Fruit fly (Drosophila melanogaster) whole organism, embryonic: ENCODE measurements around the gene Sym.
A peak's percentile ranks its signal among the peaks of the same experiment; 100 is the strongest.

Experiments
- Aef1 ChIP-seq: fragments of 200-800 bp; sonication (Bioruptor generic); IDR thresholded peaks from 3 replicates; pipeline ENCODE4 v1.3.6; 2022; ENCODE audit warnings: missing biosample characterization, missing genetic modification characterization
- Atf6 ChIP-seq: fragments of 200-800 bp; sonication (Bioruptor generic); IDR thresholded peaks from 2 replicates; pipeline ENCODE4 v1.3.6; 2022; ENCODE audit warnings: missing biosample characterization, missing genetic modification characterization
- Awh ChIP-seq: fragments of 200-800 bp; sonication (Bioruptor generic); IDR thresholded peaks from 2 replicates; pipeline ENCODE4, ENCODE4 v1.3.6; 2022; ENCODE audit warnings: missing biosample characterization, missing genetic modification characterization
- CG10979 ChIP-seq: fragments of 200-800 bp; sonication (Bioruptor generic); optimal IDR thresholded peaks from 2 replicates; lab custom pipeline; 2018; ENCODE audit warnings: missing biosample characterization, mild to moderate bottlenecking, missing genetic modification characterization, moderate library complexity
- CG11696 ChIP-seq: fragments of 200-800 bp; sonication (Bioruptor generic); IDR thresholded peaks from 2 replicates; pipeline ENCODE4 v1.3.6; 2022; ENCODE audit warnings: missing biosample characterization, missing genetic modification characterization
- CG14050 ChIP-seq: fragments of 200-800 bp; sonication (Bioruptor generic); IDR thresholded peaks from 3 replicates; pipeline ENCODE4 v1.3.6; 2022; ENCODE audit warnings: missing biosample characterization, missing genetic modification characterization
- CG1603 ChIP-seq: fragments of 200-800 bp; sonication (Bioruptor generic); optimal IDR thresholded peaks from 2 replicates; lab custom pipeline; 2019; ENCODE audit warnings: missing biosample characterization, mild to moderate bottlenecking, missing genetic modification characterization, moderate library complexity
- CG17568 ChIP-seq: fragments of 200-800 bp; sonication (Bioruptor generic); optimal IDR thresholded peaks from 2 replicates; lab custom pipeline; 2018; ENCODE audit warnings: missing biosample characterization, mild to moderate bottlenecking, missing genetic modification characterization, moderate library complexity
- CG30403 ChIP-seq: fragments of 200-800 bp; sonication (Bioruptor generic); optimal IDR thresholded peaks from 3 replicates; lab custom pipeline; 2016; ENCODE audit warnings: missing biosample characterization, missing genetic modification characterization
- CG3163 ChIP-seq: fragments of 200-800 bp; sonication (Bioruptor generic); optimal IDR thresholded peaks from 3 replicates; lab custom pipeline; 2016; ENCODE audit warnings: missing biosample characterization, missing genetic modification characterization
- CG4424 ChIP-seq: fragments of 200-800 bp; sonication (Bioruptor generic); optimal IDR thresholded peaks from 3 replicates; lab custom pipeline; 2016; ENCODE audit warnings: missing biosample characterization, missing genetic modification characterization
- CG5245 ChIP-seq: fragments of 200-800 bp; sonication (Bioruptor generic); optimal IDR thresholded peaks from 3 replicates; lab custom pipeline; 2016; ENCODE audit warnings: missing biosample characterization, missing genetic modification characterization
- CG6254 ChIP-seq: fragments of 200-800 bp; sonication (Bioruptor generic); optimal IDR thresholded peaks from 3 replicates; lab custom pipeline; 2017; ENCODE audit warnings: mild to moderate bottlenecking, missing biosample characterization, missing genetic modification reagents, missing genetic modification characterization
- CG6683 ChIP-seq: fragments of 200-800 bp; sonication (Bioruptor generic); optimal IDR thresholded peaks from 2 replicates; lab custom pipeline; 2017; ENCODE audit warnings: missing biosample characterization, mild to moderate bottlenecking, missing genetic modification characterization, missing genetic modification reagents
- CG7372 ChIP-seq: fragments of 200-800 bp; sonication (Bioruptor generic); IDR thresholded peaks from 2 replicates; pipeline ENCODE4 v1.3.6; 2022; ENCODE audit warnings: missing biosample characterization, missing genetic modification characterization
- Drgx ChIP-seq: fragments of 200-800 bp; sonication (Bioruptor generic); IDR thresholded peaks from 2 replicates; pipeline ENCODE4 v1.3.6; 2022; ENCODE audit warnings: missing biosample characterization, missing genetic modification characterization
- Ets65A ChIP-seq: fragments of 200-800 bp; sonication (Bioruptor generic); peaks from one replicate; lab custom pipeline; 2016; ENCODE audit warnings: missing biosample characterization, missing genetic modification characterization
- Fer3 ChIP-seq: fragments of 200-800 bp; sonication (Bioruptor generic); optimal IDR thresholded peaks from 2 replicates; lab custom pipeline; 2018; ENCODE audit warnings: missing biosample characterization, mild to moderate bottlenecking, missing genetic modification characterization, moderate library complexity
- H2.0 ChIP-seq: fragments of 200-800 bp; sonication (Bioruptor generic); IDR thresholded peaks from 2 replicates; pipeline ENCODE4 v1.3.6; 2022; ENCODE audit warnings: missing biosample characterization, missing genetic modification characterization
- Hey ChIP-seq: fragments of 200-800 bp; sonication (Bioruptor generic); optimal IDR thresholded peaks from 3 replicates; lab custom pipeline; 2018; ENCODE audit warnings: missing biosample characterization, mild to moderate bottlenecking, missing genetic modification characterization
- Hr39 ChIP-seq: fragments of >200 bp; optimal IDR thresholded peaks from 2 replicates; lab custom pipeline; 2017
- Hr51 ChIP-seq, 2 experiments: fragments of 200-800 bp; sonication (Bioruptor generic); optimal IDR thresholded peaks; 2 replicates in 1 of 2; 3 replicates in 1 of 2; lab custom pipeline; 2016 to 2018; ENCODE audit warnings: missing biosample characterization in 2 of 2, missing genetic modification characterization in 2 of 2, mild to moderate bottlenecking in 1 of 2, moderate library complexity in 1 of 2
- Med ChIP-seq: fragments of 200-800 bp; sonication (Bioruptor generic); peaks from one replicate; lab custom pipeline; 2016; ENCODE audit warnings: missing biosample characterization, missing genetic modification characterization, mild to moderate bottlenecking, inconsistent platforms, moderate library complexity
- Meics ChIP-seq: fragments of 200-800 bp; sonication (Bioruptor generic); optimal IDR thresholded peaks from 2 replicates; lab custom pipeline; 2017; ENCODE audit warnings: missing biosample characterization, mild to moderate bottlenecking, missing genetic modification characterization
- Mrtf ChIP-seq: fragments of 200-800 bp; sonication (Bioruptor generic); IDR thresholded peaks from 3 replicates; pipeline ENCODE4 v1.3.6; 2022; ENCODE audit warnings: missing biosample characterization, missing genetic modification characterization
- Nf-YC ChIP-seq: fragments of 200-800 bp; optimal IDR thresholded peaks from 3 replicates; lab custom pipeline; 2019; ENCODE audit warnings: missing biosample characterization, mild to moderate bottlenecking, missing genetic modification characterization, moderate library complexity
- PHDP ChIP-seq: fragments of 200-800 bp; sonication (Bioruptor generic); optimal IDR thresholded peaks from 3 replicates; lab custom pipeline; 2018; ENCODE audit warnings: missing biosample characterization, mild to moderate bottlenecking, missing genetic modification characterization, moderate library complexity
- Ptx1 ChIP-seq: fragments of 200-800 bp; sonication (Bioruptor generic); IDR thresholded peaks from 2 replicates; pipeline ENCODE4 v1.3.6; 2022; ENCODE audit warnings: missing biosample characterization, missing genetic modification characterization
- Sry-δ ChIP-seq: fragments of 200-800 bp; sonication (Bioruptor generic); optimal IDR thresholded peaks from 2 replicates; lab custom pipeline; 2016; ENCODE audit warnings: missing biosample characterization, missing genetic modification characterization
- Ssrp ChIP-seq: fragments of 200-800 bp; sonication (Bioruptor generic); optimal IDR thresholded peaks from 2 replicates; lab custom pipeline; 2018; ENCODE audit warnings: missing biosample characterization, mild to moderate bottlenecking, missing genetic modification characterization, moderate library complexity
- TFAM ChIP-seq: fragments of 200-800 bp; sonication (Bioruptor generic); optimal IDR thresholded peaks from 2 replicates; lab custom pipeline; 2017; ENCODE audit warnings: missing biosample characterization, missing genetic modification characterization, inconsistent platforms
- Xrp1 ChIP-seq: fragments of 200-800 bp; sonication (Bioruptor generic); IDR thresholded peaks from 2 replicates; pipeline ENCODE4 v1.3.6; 2022; ENCODE audit warnings: missing biosample characterization, missing genetic modification characterization
- al ChIP-seq: fragments of 200-800 bp; sonication (Bioruptor generic); IDR thresholded peaks from 2 replicates; pipeline ENCODE4 v1.3.6; 2022; ENCODE audit warnings: missing biosample characterization, missing genetic modification characterization
- bbx ChIP-seq: fragments of 200-800 bp; sonication (Bioruptor generic); IDR thresholded peaks from 2 replicates; pipeline ENCODE4 v1.3.6; 2022; ENCODE audit warnings: missing biosample characterization, missing genetic modification characterization; ENCODE audit not compliant: partially characterized antibody
- bsh ChIP-seq, 2 experiments: fragments of 200-800 bp; sonication (Bioruptor generic); optimal IDR thresholded peaks; 2 replicates each; lab custom pipeline; 2017 to 2018; ENCODE audit warnings: mild to moderate bottlenecking in 2 of 2, missing biosample characterization in 2 of 2, missing genetic modification characterization in 2 of 2, moderate library complexity in 1 of 2
- ci ChIP-seq: fragments of 200-800 bp; sonication (Bioruptor generic); IDR thresholded peaks from 3 replicates; pipeline ENCODE4 v1.3.6; 2022; ENCODE audit warnings: missing biosample characterization, missing genetic modification characterization
- fd3F ChIP-seq: fragments of 200-800 bp; sonication (Bioruptor generic); optimal IDR thresholded peaks from 2 replicates; lab custom pipeline; 2018; ENCODE audit warnings: missing biosample characterization, mild to moderate bottlenecking, missing genetic modification characterization, moderate library complexity
- nom ChIP-seq: fragments of 200-800 bp; sonication (Bioruptor generic); optimal IDR thresholded peaks from 2 replicates; lab custom pipeline; 2017; ENCODE audit warnings: missing biosample characterization, missing genetic modification characterization, mild to moderate bottlenecking, moderate library complexity, missing genetic modification reagents
- onecut ChIP-seq: fragments of 200-800 bp; sonication (Bioruptor generic); IDR thresholded peaks from 2 replicates; pipeline ENCODE4 v1.3.6; 2022; ENCODE audit warnings: missing biosample characterization, missing genetic modification characterization
- p53 ChIP-seq: fragments of 200-800 bp; sonication (Bioruptor generic); optimal IDR thresholded peaks from 2 replicates; lab custom pipeline; 2016; ENCODE audit warnings: missing biosample characterization, missing genetic modification characterization
- peb ChIP-seq: fragments of 200-800 bp; sonication (Bioruptor generic); IDR thresholded peaks from 2 replicates; pipeline ENCODE4 v1.3.6; 2022; ENCODE audit warnings: missing biosample characterization, missing genetic modification characterization
- phol ChIP-seq: fragments of 200-800 bp; sonication (Bioruptor generic); optimal IDR thresholded peaks from 3 replicates; lab custom pipeline; 2018; ENCODE audit warnings: missing biosample characterization, mild to moderate bottlenecking, missing genetic modification characterization, moderate library complexity
- pros ChIP-seq: fragments of 200-800 bp; sonication (Bioruptor generic); optimal IDR thresholded peaks from 3 replicates; lab custom pipeline; 2019; ENCODE audit warnings: missing biosample characterization, mild to moderate bottlenecking, missing genetic modification characterization, moderate library complexity
- shn ChIP-seq: fragments of 200-800 bp; sonication (Bioruptor generic); optimal IDR thresholded peaks from 3 replicates; lab custom pipeline; 2016; ENCODE audit warnings: missing biosample characterization, missing genetic modification characterization
- trh ChIP-seq: fragments of 200-800 bp; sonication (Bioruptor generic); optimal IDR thresholded peaks from 2 replicates; lab custom pipeline; 2016; ENCODE audit warnings: missing biosample characterization, missing genetic modification characterization
- ttk ChIP-seq: fragments of 200-800 bp; sonication (Bioruptor generic); IDR thresholded peaks from 2 replicates; pipeline ENCODE4 v2.1.2; 2022; ENCODE audit warnings: missing biosample characterization, missing genetic modification characterization
- unpg ChIP-seq: fragments of 200-800 bp; sonication (Bioruptor generic); optimal IDR thresholded peaks from 3 replicates; lab custom pipeline; 2018; ENCODE audit warnings: missing biosample characterization, mild to moderate bottlenecking, missing genetic modification characterization, moderate library complexity
- vnd ChIP-seq: fragments of 200-800 bp; sonication (Bioruptor generic); IDR thresholded peaks from 3 replicates; pipeline ENCODE4 v1.3.6; 2022; ENCODE audit warnings: missing biosample characterization, missing genetic modification characterization; ENCODE audit not compliant: partially characterized antibody
- wek ChIP-seq: fragments of 200-800 bp; sonication (Bioruptor generic); optimal IDR thresholded peaks from 3 replicates; lab custom pipeline; 2018; ENCODE audit warnings: missing biosample characterization, mild to moderate bottlenecking, missing genetic modification characterization, moderate library complexity
- yki ChIP-seq: fragments of >200 bp; optimal IDR thresholded peaks from 3 replicates; lab custom pipeline; 2018
- zen2 ChIP-seq: fragments of 200-800 bp; sonication (Bioruptor generic); IDR thresholded peaks from 3 replicates; pipeline ENCODE4 v1.3.6; 2022; ENCODE audit warnings: missing biosample characterization, missing genetic modification characterization; ENCODE audit not compliant: partially characterized antibody

The Sym gene

dm6 chr3R:5694461-5694860, 47.8 kb downstream of the Sym start (continued):
- peak; percentile 25 for TF ChIP-seq CG6254 (GFP tag; lab: Kevin White, UChicago)
- TF ChIP-seq Xrp1, result 0 out of 2 replicates have a peak, but pooled peaks have one; percentile 28
- TF ChIP-seq Awh, result 0 out of 2 replicates have a peak, but pooled peaks have one; percentile 9
- TF ChIP-seq Hr51 (GFP tag; optimal IDR thresholded peaks at IDR 0.05; lab: Kevin White, UChicago), result peak in 1 of 2 experiments; percentile 9
- TF ChIP-seq bsh (GFP tag; optimal IDR thresholded peaks at IDR 0.05; lab: Kevin White, UChicago), result peak in 1 of 2 experiments; percentile 10
- no peak for TF ChIP-seq CG6683 (GFP tag; lab: Kevin White, UChicago)
- peak; percentile 1 for TF ChIP-seq CG4424
- TF ChIP-seq CG10979 (tag; lab: Kevin White, UChicago), result peak; percentile 2
- TF ChIP-seq CG1603, result peak; percentile 52
- TF ChIP-seq vnd (GFP tag; lab: Robert Waterston, UW), result no peak
- no peak for TF ChIP-seq Sry-δ
- no peak for TF ChIP-seq ttk (GFP tag; lab: Robert Waterston, UW)
- no peak for TF ChIP-seq CG14050 (GFP tag; lab: Robert Waterston, UW)
- TF ChIP-seq phol (tag; lab: Kevin White, UChicago), result peak; percentile 20
- TF ChIP-seq unpg, result peak; percentile 24
- TF ChIP-seq TFAM (GFP tag; lab: Kevin White, UChicago), result no peak
- no peak for TF ChIP-seq H2.0
- peak; percentile 58; the same call in 1 of the 3 replicates for TF ChIP-seq ci
- TF ChIP-seq Drgx (GFP tag; lab: Robert Waterston, UW), result peak; percentile 83

- TF ChIP-seq shn (GFP tag; lab: Kevin White, UChicago) (no peak), al (GFP tag; lab: Robert Waterston, UW) (no peak), CG17568 (GFP tag; lab: Kevin White, UChicago) (no peak), Nf-YC (tag; lab: Kevin White, UChicago) (no peak), Meics (GFP tag; lab: Kevin White, UChicago) (no peak), Hr39 (lab: Kevin White, UChicago) (no peak), zen2 (no peak), onecut (GFP tag; lab: Robert Waterston, UW) (no peak), p53 (GFP tag; lab: Kevin White, UChicago) (no peak)
- TF ChIP-seq, all 482 proteins: peak for 0
These were observed 49.1 kb downstream of the Sym start, which contains the start of gene CG2104 for dm6 chr3R:5693186-5693585. TSS of gene CG2104 (minus strand) at chr3R:5693286.

DNA sequence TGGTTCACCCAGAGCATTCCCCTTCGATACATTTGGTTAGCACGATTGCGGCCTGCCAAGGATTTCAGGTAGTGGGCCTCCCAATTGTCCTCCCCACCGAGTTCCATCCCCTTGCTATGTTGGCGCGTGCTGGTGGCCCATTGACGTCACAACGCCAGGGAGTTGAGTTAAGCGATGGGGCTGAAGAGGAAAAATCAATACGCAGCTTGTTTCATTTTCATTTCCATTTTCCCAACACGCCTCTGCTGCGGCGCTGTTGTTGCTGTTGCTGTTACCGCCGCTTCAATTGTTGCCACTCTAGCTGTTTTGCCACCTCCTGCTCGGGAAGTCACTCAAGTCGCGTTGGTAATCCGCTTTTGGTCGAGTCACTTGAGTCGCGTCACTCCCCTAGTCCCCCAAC, 51.2 kb downstream of the Sym start:
- no peak for TF ChIP-seq Aef1 (GFP tag; lab: Robert Waterston, UW)
- TF ChIP-seq CG11696 (GFP tag; lab: Robert Waterston, UW), result no peak
- TF ChIP-seq wek (GFP tag; lab: Kevin White, UChicago), result no peak
- TF ChIP-seq Atf6, result no peak
- TF ChIP-seq Ptx1 (GFP tag; lab: Robert Waterston, UW), result no peak
- TF ChIP-seq fd3F (GFP tag; lab: Kevin White, UChicago), result no peak
- TF ChIP-seq Med (GFP tag; lab: Kevin White, UChicago), result peak; percentile 45
- no peak for TF ChIP-seq PHDP (tag; lab: Kevin White, UChicago)
- no peak for TF ChIP-seq Ssrp (tag; lab: Kevin White, UChicago)
- no peak for TF ChIP-seq CG7372 (GFP tag; lab: Robert Waterston, UW)
- TF ChIP-seq bbx, result no peak
- peak; percentile 22 for TF ChIP-seq Hey
- TF ChIP-seq trh (GFP tag; lab: Kevin White, UChicago), result no peak
- TF ChIP-seq peb (GFP tag; lab: Robert Waterston, UW), result no peak
- no peak for TF ChIP-seq pros (GFP tag; lab: Kevin White, UChicago)
- no peak for TF ChIP-seq CG30403
- no peak for TF ChIP-seq Ets65A (GFP tag; lab: Kevin White, UChicago)
- no peak for TF ChIP-seq nom (GFP tag; lab: Kevin White, UChicago)
- no peak for TF ChIP-seq Mrtf
- TF ChIP-seq CG5245 (GFP tag; lab: Kevin White, UChicago), result no peak
- no peak for TF ChIP-seq yki
- no peak for TF ChIP-seq CG3163 (GFP tag; lab: Kevin White, UChicago)
- TF ChIP-seq Fer3 (tag; lab: Kevin White, UChicago), result no peak
